Worm (Caenorhabditis elegans) whole organism, L2 larva: ENCODE measurements around the gene R07D5.2.

Experiments
- C34F6.9 ChIP-seq: fragments of 150-350 bp; optimal IDR thresholded peaks from 2 replicates; lab custom pipeline; 2014; ENCODE audit warnings: missing biosample characterization, missing genetic modification characterization
- F13H6.1 ChIP-seq: sonication (generic microtip); optimal IDR thresholded peaks from 2 replicates; lab custom pipeline; 2016; ENCODE audit warnings: missing genetic modification characterization, missing compliant biosample characterization
- Y55F3AM.14 ChIP-seq: fragments of 200-800 bp; sonication (Bioruptor generic); optimal IDR thresholded peaks from 2 replicates; lab custom pipeline; 2018; ENCODE audit warnings: mild to moderate bottlenecking, missing genetic modification characterization, missing compliant biosample characterization
- aly-2 ChIP-seq: fragments of 150-350 bp; optimal IDR thresholded peaks from 2 replicates; lab custom pipeline; 2014; ENCODE audit warnings: missing biosample characterization, missing genetic modification characterization
- ama-1 ChIP-seq: fragments of 150-350 bp; optimal IDR thresholded peaks from 2 replicates; lab custom pipeline; 2018; ENCODE audit warnings: inconsistent platforms
- blmp-1 ChIP-seq: sonication (generic microtip); optimal IDR thresholded peaks from 2 replicates; lab custom pipeline; 2017; ENCODE audit warnings: missing genetic modification characterization, mild to moderate bottlenecking, missing compliant biosample characterization, antibody characterized with exemption, moderate library complexity; ENCODE audit not compliant: insufficient read depth
- ceh-16 ChIP-seq: fragments of 150-350 bp; optimal IDR thresholded peaks from 2 replicates; lab custom pipeline; 2014; ENCODE audit warnings: missing biosample characterization, missing genetic modification characterization
- egl-27 ChIP-seq: sonication (generic microtip); optimal IDR thresholded peaks from 3 replicates; lab custom pipeline; 2017; ENCODE audit warnings: missing biosample characterization, missing genetic modification reagents, missing genetic modification characterization
- elt-3 ChIP-seq: sonication (generic microtip); optimal IDR thresholded peaks from 2 replicates; lab custom pipeline; 2017; ENCODE audit warnings: missing biosample characterization, missing genetic modification characterization
- gmeb-1 ChIP-seq: fragments of 150-350 bp; optimal IDR thresholded peaks from 2 replicates; lab custom pipeline; 2014; ENCODE audit warnings: missing biosample characterization, missing genetic modification characterization
- lin-11 ChIP-seq: fragments of 150-350 bp; sonication (generic microtip); optimal IDR thresholded peaks from 2 replicates; lab custom pipeline; 2014; ENCODE audit warnings: missing biosample characterization, missing genetic modification characterization, inconsistent platforms, mixed read lengths
- lin-13 ChIP-seq: fragments of 150-350 bp; optimal IDR thresholded peaks from 2 replicates; lab custom pipeline; 2014; ENCODE audit warnings: missing biosample characterization, missing genetic modification reagents, missing genetic modification characterization
- lsy-2 ChIP-seq, 2 experiments: fragments of 150-350 bp in 1 of 2; sonication (generic microtip) in 1 of 2; optimal IDR thresholded peaks; 2 replicates each; lab custom pipeline; 2014 to 2017; ENCODE audit warnings: missing biosample characterization in 2 of 2, missing genetic modification characterization in 2 of 2
- mab-5 ChIP-seq: fragments of 150-350 bp; optimal IDR thresholded peaks from 2 replicates; lab custom pipeline; 2014; ENCODE audit warnings: missing biosample characterization, missing genetic modification characterization
- mbf-1 ChIP-seq: sonication (generic microtip); optimal IDR thresholded peaks from 2 replicates; lab custom pipeline; 2017; ENCODE audit warnings: missing biosample characterization, missing genetic modification characterization
- mdl-1 ChIP-seq, 2 experiments: fragments of 150-350 bp in 1 of 2; sonication (generic microtip) in 1 of 2; optimal IDR thresholded peaks; 2 replicates each; lab custom pipeline; 2017; ENCODE audit warnings: missing biosample characterization in 2 of 2, missing genetic modification characterization in 2 of 2
- nhr-12 ChIP-seq: fragments of 150-350 bp; optimal IDR thresholded peaks from 2 replicates; lab custom pipeline; 2014; ENCODE audit warnings: missing biosample characterization, missing genetic modification characterization
- nhr-23 ChIP-seq: fragments of 150-350 bp; optimal IDR thresholded peaks from 2 replicates; lab custom pipeline; 2014; ENCODE audit warnings: missing biosample characterization, missing genetic modification reagents, missing genetic modification characterization
- nhr-237 ChIP-seq: fragments of 150-350 bp; optimal IDR thresholded peaks from 2 replicates; lab custom pipeline; 2014; ENCODE audit warnings: missing biosample characterization, missing genetic modification characterization
- nhr-25 ChIP-seq: fragments of 150-350 bp; sonication (generic microtip); optimal IDR thresholded peaks from 3 replicates; lab custom pipeline; 2014; ENCODE audit warnings: missing biosample characterization, missing genetic modification characterization
- nhr-77 ChIP-seq: fragments of 150-350 bp; optimal IDR thresholded peaks from 2 replicates; lab custom pipeline; 2014; ENCODE audit warnings: missing biosample characterization, missing genetic modification characterization
- sem-4 ChIP-seq: fragments of 150-350 bp; optimal IDR thresholded peaks from 2 replicates; lab custom pipeline; 2014; ENCODE audit warnings: missing biosample characterization, missing genetic modification reagents, missing genetic modification characterization
- skn-1 ChIP-seq: sonication (generic microtip); optimal IDR thresholded peaks from 2 replicates; lab custom pipeline; 2017; ENCODE audit warnings: missing biosample characterization, missing genetic modification characterization
- sma-3 ChIP-seq: sonication (generic microtip); optimal IDR thresholded peaks from 2 replicates; lab custom pipeline; 2016; ENCODE audit warnings: missing genetic modification reagents, missing genetic modification characterization, missing compliant biosample characterization
- sma-9 ChIP-seq, 2 experiments: fragments of 150-350 bp in 1 of 2; sonication (generic microtip) in 1 of 2; optimal IDR thresholded peaks; 2 replicates each; lab custom pipeline; 2014 to 2016; ENCODE audit warnings: missing genetic modification characterization in 2 of 2, mild to moderate bottlenecking in 1 of 2, missing biosample characterization in 1 of 2, missing compliant biosample characterization in 1 of 2, missing genetic modification reagents in 1 of 2, moderate library complexity in 1 of 2
- snpc-4 ChIP-seq: fragments of 150-350 bp; optimal IDR thresholded peaks from 2 replicates; lab custom pipeline; 2014; ENCODE audit warnings: missing biosample characterization, missing genetic modification characterization
- unc-39 ChIP-seq: fragments of 150-350 bp; optimal IDR thresholded peaks from 2 replicates; lab custom pipeline; 2014; ENCODE audit warnings: missing biosample characterization, missing genetic modification characterization
- unc-62 ChIP-seq: fragments of 150-350 bp; optimal IDR thresholded peaks from 2 replicates; lab custom pipeline; 2014; ENCODE audit warnings: missing biosample characterization, missing genetic modification reagents, missing genetic modification characterization
- ztf-4 ChIP-seq: fragments of 150-350 bp; optimal IDR thresholded peaks from 2 replicates; lab custom pipeline; 2014; ENCODE audit warnings: missing biosample characterization, missing genetic modification characterization

Gene R07D5.2

ce11 chrX:15116514-15116913 lies at the start of gene R07D5.2:
R07D5.2 (minus strand) TSS chrX:15116614.
- TF ChIP-seq nhr-25 (tag; lab: Kevin White, UChicago) (no peak), ama-1 (lab: Kevin White, UChicago) (no peak), blmp-1 (tag; lab: Kevin White, UChicago) (no peak), elt-3 (tag; lab: Kevin White, UChicago) (no peak), C34F6.9 (tag; lab: Kevin White, UChicago) (no peak), nhr-12 (tag; lab: Kevin White, UChicago) (no peak), mbf-1 (tag; lab: Kevin White, UChicago) (no peak), sem-4 (tag; lab: Kevin White, UChicago) (no peak), egl-27 (tag; lab: Kevin White, UChicago) (no peak), mab-5 (tag; lab: Kevin White, UChicago) (no peak), mdl-1 (tag; optimal IDR thresholded peaks at IDR 0.05; lab: Kevin White, UChicago) (no peak), sma-9 (GFP tag; optimal IDR thresholded peaks at IDR 0.05; lab: Kevin White, UChicago) (no peak), sma-9 (tag; optimal IDR thresholded peaks at IDR 0.05; lab: Kevin White, UChicago) (no peak), sma-3 (GFP tag; lab: Kevin White, UChicago) (no peak), Y55F3AM.14 (GFP tag; lab: Kevin White, UChicago) (no peak), lsy-2 (tag; optimal IDR thresholded peaks at IDR 0.05; lab: Kevin White, UChicago) (no peak), nhr-237 (no peak), unc-39 (tag; lab: Kevin White, UChicago) (no peak)

ce11 chrX:15166122-15166521 lies 49.7 kb upstream of the R07D5.2 start, which contains the start of gene T10B10.8:
T10B10.8 (minus strand) TSS chrX:15166222.
- TF ChIP-seq unc-62 = no peak
- TF ChIP-seq egl-27 (tag; lab: Kevin White, UChicago) = no peak
- no peak for TF ChIP-seq nhr-12 (tag; lab: Kevin White, UChicago)
- no peak for TF ChIP-seq lin-11
- TF ChIP-seq skn-1 (tag; lab: Kevin White, UChicago) = no peak
- no peak for TF ChIP-seq ztf-4 (tag; lab: Kevin White, UChicago)
- no peak for TF ChIP-seq elt-3 (tag; lab: Kevin White, UChicago)
- TF ChIP-seq C34F6.9 (tag; lab: Kevin White, UChicago) = no peak
- no peak for TF ChIP-seq F13H6.1 (tag; lab: Kevin White, UChicago)
- TF ChIP-seq gmeb-1 (tag; lab: Kevin White, UChicago) = no peak
- no peak for TF ChIP-seq aly-2 (tag; lab: Kevin White, UChicago)
- no peak for TF ChIP-seq nhr-77 (tag; lab: Kevin White, UChicago)
- TF ChIP-seq nhr-23 = no peak
- no peak for TF ChIP-seq lin-13 (GFP tag; lab: Kevin White, UChicago)
- TF ChIP-seq nhr-25 (tag; lab: Kevin White, UChicago) = no peak
- TF ChIP-seq Y55F3AM.14 (GFP tag; lab: Kevin White, UChicago) = no peak

ce11 chrX:15164108-15164507 lies 47.7 kb upstream of the R07D5.2 start, which contains the start of gene T10B10.9:
T10B10.9 (plus strand) TSS chrX:15164408.
- no peak for TF ChIP-seq egl-27 (tag; lab: Kevin White, UChicago)
- no peak for TF ChIP-seq aly-2 (tag; lab: Kevin White, UChicago)
- TF ChIP-seq, all 48 proteins: peak for 0

- TF ChIP-seq nhr-25 (tag; lab: Kevin White, UChicago) (no peak), ceh-16 (no peak)
Measured at ce11 chrX:15163118-15163517, 46.7 kb upstream of the R07D5.2 start.

- TF ChIP-seq unc-62 = no peak
- peak; percentile 70 for TF ChIP-seq nhr-25 (tag; lab: Kevin White, UChicago)
Measured at ce11 chrX:15160923-15161322, 44.5 kb upstream of the R07D5.2 start.

ce11 chrX:15159362-15159761 lies 42.9 kb upstream of the R07D5.2 start:
- TF ChIP-seq Y55F3AM.14 (GFP tag; lab: Kevin White, UChicago) = no peak
- TF ChIP-seq snpc-4 (tag; lab: Kevin White, UChicago) = peak; percentile 76
